Fruit fly (Drosophila melanogaster): Measurements from ENCODE around the gene Cp38.

Cp38 gene

DNA sequence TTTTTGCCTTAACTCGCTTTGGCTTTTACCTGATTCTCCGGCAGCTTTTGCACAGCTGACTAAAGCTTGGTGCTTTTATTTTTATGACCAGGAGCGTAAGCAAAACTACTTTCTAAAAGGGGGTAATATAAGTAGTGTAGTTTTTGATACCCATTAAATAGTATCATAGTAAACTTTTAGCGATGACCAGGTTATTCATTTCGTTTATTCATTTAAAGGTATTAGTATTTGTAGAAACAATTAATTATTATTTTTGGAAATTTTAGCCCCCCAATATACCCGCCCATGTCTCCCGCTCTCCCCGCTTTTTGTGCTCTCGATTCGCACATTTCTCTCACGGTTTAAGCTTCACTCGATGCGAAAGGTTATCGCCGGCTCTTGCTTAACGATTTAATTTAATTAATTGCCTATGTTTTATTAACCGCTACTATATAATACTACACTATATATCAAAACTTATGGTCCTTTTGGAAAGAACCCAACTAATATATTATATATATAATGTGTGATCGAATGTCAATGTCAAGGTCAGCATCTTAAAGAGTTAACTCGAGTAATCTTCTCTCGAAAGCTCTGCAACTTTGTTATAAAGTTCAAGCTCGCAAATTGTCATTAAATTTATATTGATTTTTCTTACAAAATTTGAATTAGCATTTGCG lies 17.1 kb upstream of the Cp38 start, which contains the start of gene Sptr (continued):
- peak; percentile 85 for TF ChIP-seq CG15514 (GFP tag; optimal IDR thresholded peaks at IDR 0.05)
- no peak for TF ChIP-seq knrl (GFP tag; IDR thresholded peaks at IDR 0.05; ENCODE audit: partially characterized antibody)
- TF ChIP-seq pum (GFP tag; optimal IDR thresholded peaks at IDR 0.05), result peak; percentile 54
- peak; percentile 91 for TF ChIP-seq Fer3 (tag; optimal IDR thresholded peaks at IDR 0.05)
- peak; percentile 84 for TF ChIP-seq NfI (GFP tag; optimal IDR thresholded peaks at IDR 0.05)
- peak; percentile 92 for TF ChIP-seq CG9932 (GFP tag; IDR thresholded peaks at IDR 0.05)
- peak; percentile 78; the same call in 2 of the 3 replicates for TF ChIP-seq gce (GFP tag; IDR thresholded peaks at IDR 0.05)
- peak; percentile 70 for TF ChIP-seq Ssrp (tag; optimal IDR thresholded peaks at IDR 0.05)
- peak; percentile 89 for TF ChIP-seq scrt (GFP tag; optimal IDR thresholded peaks at IDR 0.05)
- peak; percentile 66 for TF ChIP-seq abd-A (tag; optimal IDR thresholded peaks at IDR 0.05)
- TF ChIP-seq CG13123 (GFP tag; optimal IDR thresholded peaks at IDR 0.05), result peak; percentile 38
- TF ChIP-seq gsb (GFP tag; IDR thresholded peaks at IDR 0.05), result peak; percentile 86
- TF ChIP-seq Ada2b (GFP tag; IDR thresholded peaks at IDR 0.05), result peak; percentile 92
- TF ChIP-seq CG30403 (GFP tag; optimal IDR thresholded peaks at IDR 0.05), result peak; percentile 90
- no peak for TF ChIP-seq CG9876 (GFP tag; optimal IDR thresholded peaks at IDR 0.05)
- TF ChIP-seq mld (GFP tag; IDR thresholded peaks at IDR 0.05; ENCODE audit: partially characterized antibody), result no peak
- peak; percentile 92 for TF ChIP-seq CG7839 (tag; optimal IDR thresholded peaks at IDR 0.05)
- peak; percentile 62 for TF ChIP-seq CG33213 (GFP tag; optimal IDR thresholded peaks at IDR 0.05)
- no peak for TF ChIP-seq sqz (GFP tag; optimal IDR thresholded peaks at IDR 0.05)
- no peak for TF ChIP-seq CG12236 (GFP tag; optimal IDR thresholded peaks at IDR 0.05)
- TF ChIP-seq CG34422 (GFP tag; IDR thresholded peaks at IDR 0.05), result peak; percentile 88
- peak; percentile 55 for TF ChIP-seq CG31365 (tag; optimal IDR thresholded peaks at IDR 0.05)
- peak; percentile 75 for TF ChIP-seq CG18262 (tag; optimal IDR thresholded peaks at IDR 0.05)
- peak; percentile 63; the same call in 1 of the 2 replicates for TF ChIP-seq CG8765 (GFP tag; IDR thresholded peaks at IDR 0.05)
- no peak for TF ChIP-seq usp (GFP tag; optimal IDR thresholded peaks at IDR 0.05)
- no peak for TF ChIP-seq CG10431 (GFP tag; optimal IDR thresholded peaks at IDR 0.05)
- TF ChIP-seq maf-S (GFP tag; optimal IDR thresholded peaks at IDR 0.05), result peak; percentile 62
- peak; percentile 12 for TF ChIP-seq CG6654 (GFP tag; optimal IDR thresholded peaks at IDR 0.05)
- TF ChIP-seq CG3407 (GFP tag; optimal IDR thresholded peaks at IDR 0.05), result peak; percentile 39
- no peak for TF ChIP-seq CG7745 (tag; optimal IDR thresholded peaks at IDR 0.05)
- TF ChIP-seq CG17612 (GFP tag; IDR thresholded peaks at IDR 0.05), result peak; percentile 81
- TF ChIP-seq dmrt99B (tag; optimal IDR thresholded peaks at IDR 0.05), result peak; percentile 92
- peak; percentile 63 for TF ChIP-seq CG1647 (GFP tag; optimal IDR thresholded peaks at IDR 0.05)
- peak; percentile 25 for TF ChIP-seq pb (GFP tag; optimal IDR thresholded peaks at IDR 0.05)
- peak; percentile 95 for TF ChIP-seq Atf6 (GFP tag; IDR thresholded peaks at IDR 0.05)
- peak; percentile 62 for TF ChIP-seq CG7928 (GFP tag; optimal IDR thresholded peaks at IDR 0.05)
- peak; percentile 62; the same call in 2 of the 3 replicates for TF ChIP-seq CG11560 (tag; IDR thresholded peaks at IDR 0.05)
- TF ChIP-seq repo (GFP tag; optimal IDR thresholded peaks at IDR 0.05), result peak; percentile 59
- peak; percentile 78 for TF ChIP-seq ken (GFP tag; IDR thresholded peaks at IDR 0.05)
- TF ChIP-seq C15 (GFP tag; IDR thresholded peaks at IDR 0.05), result peak; percentile 79; the same call in 2 of the 3 replicates
- TF ChIP-seq ato (GFP tag; IDR thresholded peaks at IDR 0.05; ENCODE audit: partially characterized antibody), result no peak
- TF ChIP-seq ham (GFP tag; IDR thresholded peaks at IDR 0.05), result peak; percentile 60; the same call in 1 of the 2 replicates
- TF ChIP-seq Rfx (GFP tag; IDR thresholded peaks at IDR 0.05), result peak; percentile 96
- TF ChIP-seq YL-1 (GFP tag; optimal IDR thresholded peaks at IDR 0.05), result peak; percentile 43
- peak; percentile 36 for TF ChIP-seq disco-r (GFP tag; optimal IDR thresholded peaks at IDR 0.05)
- TF ChIP-seq Bdp1 (GFP tag; optimal IDR thresholded peaks at IDR 0.05), result peak; percentile 55
- peak; percentile 41; the same call in 1 of the 3 replicates for TF ChIP-seq croc (GFP tag; conservative IDR thresholded peaks at IDR 0.05)
- TF ChIP-seq Ets97D (GFP tag; optimal IDR thresholded peaks at IDR 0.05), result peak; percentile 21
- peak; percentile 63 for TF ChIP-seq CG1603 (tag; optimal IDR thresholded peaks at IDR 0.05)
- no peak for TF ChIP-seq ab (GFP tag; optimal IDR thresholded peaks at IDR 0.05)
